Fruit fly (Drosophila melanogaster): ENCODE results near the gene Oat.

DNA sequence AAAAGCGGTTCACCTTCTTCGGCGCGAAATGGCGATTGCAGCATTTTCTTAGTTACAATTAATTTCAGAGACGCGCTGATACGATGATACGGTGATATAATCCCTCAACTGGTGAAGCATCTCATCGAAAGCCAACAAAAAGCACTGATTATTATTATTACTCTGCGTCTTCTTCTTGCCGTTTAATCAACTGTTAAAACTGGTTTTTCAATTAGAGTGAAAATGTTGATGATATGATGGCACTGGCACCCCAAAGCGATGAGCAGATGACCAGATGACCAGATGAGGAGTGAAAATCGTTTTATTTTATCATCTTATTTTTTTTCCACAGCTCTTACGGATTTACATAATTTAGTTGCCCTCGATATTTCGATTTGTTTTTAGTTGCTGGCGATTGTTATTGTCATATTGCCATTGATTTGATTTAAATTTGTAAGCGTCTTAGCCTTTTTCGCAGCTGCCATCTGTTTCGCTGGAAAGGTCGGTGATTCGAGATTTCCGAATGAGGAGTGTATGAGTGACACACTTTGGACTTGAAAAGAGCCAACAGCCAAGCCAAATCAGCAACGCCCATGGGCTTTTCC lies 47.8 kb upstream of the Oat start:
- TF ChIP-seq Hr83 (GFP tag; optimal IDR thresholded peaks at IDR 0.05; ENCODE audit: poor library complexity, severe bottlenecking) (no peak), Abd-B (GFP tag; optimal IDR thresholded peaks at IDR 0.05) (no peak), h (GFP tag; optimal IDR thresholded peaks at IDR 0.05) (no peak), CG9705 (GFP tag; optimal IDR thresholded peaks at IDR 0.05) (no peak), Hr78 (GFP tag; optimal IDR thresholded peaks at IDR 0.05) (no peak), woc (GFP tag; optimal IDR thresholded peaks at IDR 0.05) (no peak), psq (GFP tag; optimal IDR thresholded peaks at IDR 0.05) (no peak), br (GFP tag; optimal IDR thresholded peaks at IDR 0.05) (no peak), rgr (GFP tag; optimal IDR thresholded peaks at IDR 0.05) (no peak), Myc (optimal IDR thresholded peaks at IDR 0.05) (no peak), usp (GFP tag; optimal IDR thresholded peaks at IDR 0.05) (no peak), HLH106 (tag; optimal IDR thresholded peaks at IDR 0.05) (no peak), Dif (GFP tag; optimal IDR thresholded peaks at IDR 0.05; ENCODE audit: partially characterized antibody) (no peak)
